Worm (Caenorhabditis elegans): ENCODE data around the gene H20J04.4.

The H20J04.4 gene

ce11 chrII:4299227-4299703 lies 29.6 kb upstream of the H20J04.4 start, which contains the start of gene sco-1 (continued):
- TF ChIP-seq ccch-3 (GFP tag; optimal IDR thresholded peaks at IDR 0.05) (peak; percentile 55), attf-5 (GFP tag; optimal IDR thresholded peaks at IDR 0.05) (peak; percentile 89), ztf-25 (GFP tag; IDR thresholded peaks at IDR 0.05) (peak; percentile 84), mel-28 (tag; optimal IDR thresholded peaks at IDR 0.05; ENCODE audit: borderline replicate concordance) (no peak), athp-1 (tag; optimal IDR thresholded peaks at IDR 0.05) (peak; percentile 91), tlf-1 (GFP tag; optimal IDR thresholded peaks at IDR 0.05) (peak; percentile 81), egl-44 (GFP tag; IDR thresholded peaks at IDR 0.05) (peak; percentile 56; the same call in 1 of the 2 replicates), hlh-12 (tag; optimal IDR thresholded peaks at IDR 0.05) (no peak), B0035.1 (tag; optimal IDR thresholded peaks at IDR 0.05) (no peak), madf-10 (tag; optimal IDR thresholded peaks at IDR 0.05) (peak; percentile 75), lin-35 (GFP tag; optimal IDR thresholded peaks at IDR 0.05) (peak; percentile 19 to 88 (median 28)), rcor-1 (GFP tag; IDR thresholded peaks at IDR 0.05) (peak; percentile 91), F37B4.10 (GFP tag; IDR thresholded peaks at IDR 0.05) (no peak), ceh-91 (GFP tag; IDR thresholded peaks at IDR 0.05) (peak; percentile 91), F57C9.4 (tag; optimal IDR thresholded peaks at IDR 0.05) (no peak), ets-4 (GFP tag; optimal IDR thresholded peaks at IDR 0.05) (no peak), tbp1 (GFP tag; optimal IDR thresholded peaks at IDR 0.05) (peak; percentile 71), xnd-1 (tag; optimal IDR thresholded peaks at IDR 0.05) (peak; percentile 54), T07F8.4 (tag; optimal IDR thresholded peaks at IDR 0.05) (peak; percentile 5), atf-7 (tag; optimal IDR thresholded peaks at IDR 0.05) (peak; percentile 78), F22D6.2 (tag; optimal IDR thresholded peaks at IDR 0.05) (peak; percentile 24), ceh-100 (GFP tag; IDR thresholded peaks at IDR 0.05) (peak; percentile 75), chd-7 (tag; optimal IDR thresholded peaks at IDR 0.05) (peak; percentile 56), Y53F4B.3 (GFP tag; IDR thresholded peaks at IDR 0.05) (peak; percentile 58; the same call in 1 of the 2 replicates), ztf-18 (tag; optimal IDR thresholded peaks at IDR 0.05) (no peak), Y53G8AR.9 (GFP tag; conservative IDR thresholded peaks at IDR 0.05) (peak; percentile 94), F57A8.1 (GFP tag; optimal IDR thresholded peaks at IDR 0.05) (no peak), Y56A3A.18 (GFP tag; IDR thresholded peaks at IDR 0.05) (0 out of 2 replicates have a peak, but pooled peaks have one; percentile 79), F10E7.11 (tag; optimal IDR thresholded peaks at IDR 0.05) (no peak), nhr-179 (tag; optimal IDR thresholded peaks at IDR 0.05) (no peak), unc-130 (GFP tag; optimal IDR thresholded peaks at IDR 0.05) (peak; percentile 77), Y79H2A.3 (GFP tag; conservative IDR thresholded peaks at IDR 0.05) (peak; percentile 70; the same call in 1 of the 2 replicates), efl-1 (GFP tag; optimal IDR thresholded peaks at IDR 0.05) (peak; percentile 59), ztf-22 (GFP tag; optimal IDR thresholded peaks at IDR 0.05) (no peak), dpl-1 (GFP tag; optimal IDR thresholded peaks at IDR 0.05) (peak; percentile 64), sea-2 (GFP tag; IDR thresholded peaks at IDR 0.05) (0 out of 2 replicates have a peak, but pooled peaks have one; percentile 59), nhr-80 (tag; optimal IDR thresholded peaks at IDR 0.05) (peak; percentile 29), attf-3 (GFP tag; conservative IDR thresholded peaks at IDR 0.05) (peak; percentile 73), madf-6 (GFP tag; IDR thresholded peaks at IDR 0.05) (peak; percentile 92), zfh-2 (GFP tag; conservative IDR thresholded peaks at IDR 0.05) (peak; percentile 61), ama-1 (optimal IDR thresholded peaks at IDR 0.05) (no peak), ama-1 (GFP tag; optimal IDR thresholded peaks at IDR 0.05) (no peak), mcd-1 (GFP tag; IDR thresholded peaks at IDR 0.05) (peak; percentile 91), nfya-2 (GFP tag; IDR thresholded peaks at IDR 0.05) (no peak), akir-1 (GFP tag; optimal IDR thresholded peaks at IDR 0.05) (peak; percentile 53), ceh-58 (GFP tag; IDR thresholded peaks at IDR 0.05) (no peak), zim-3 (tag; optimal IDR thresholded peaks at IDR 0.05) (peak; percentile 54), dox-1 (GFP tag; IDR thresholded peaks at IDR 0.05) (peak; percentile 95), lag-1 (GFP tag; IDR thresholded peaks at IDR 0.05) (no peak), K12H6.12 (tag; optimal IDR thresholded peaks at IDR 0.05) (peak; percentile 83)
